Worm (Caenorhabditis elegans) whole organism, L1 larva: Measurements from ENCODE around the gene nspc-5.
A peak's percentile ranks its signal among the peaks of the same experiment; 100 is the strongest.

ENCODE experiments used
- C34B4.2 ChIP-seq: sonication (generic microtip); optimal IDR thresholded peaks from 2 replicates; lab custom pipeline; 2017; ENCODE audit warnings: mild to moderate bottlenecking, missing genetic modification characterization, missing compliant biosample characterization
- F16B12.6 ChIP-seq: fragments of 150-350 bp; optimal IDR thresholded peaks from 2 replicates; lab custom pipeline; 2014; ENCODE audit warnings: missing biosample characterization, missing genetic modification characterization
- Y116A8C.19 ChIP-seq: sonication (generic microtip); optimal IDR thresholded peaks from 2 replicates; lab custom pipeline; 2016; ENCODE audit warnings: missing compliant biosample characterization, missing genetic modification characterization, borderline replicate concordance
- blmp-1 ChIP-seq: fragments of 150-350 bp; optimal IDR thresholded peaks from 2 replicates; lab custom pipeline; 2014; ENCODE audit warnings: missing biosample characterization, missing genetic modification characterization
- ceh-63 ChIP-seq: fragments of 200-800 bp; sonication (Bioruptor generic); optimal IDR thresholded peaks from 2 replicates; lab custom pipeline; 2018; ENCODE audit warnings: mild to moderate bottlenecking, missing genetic modification characterization, missing compliant biosample characterization
- ceh-8 ChIP-seq: fragments of 200-800 bp; sonication (Bioruptor generic); optimal IDR thresholded peaks from 2 replicates; lab custom pipeline; 2018; ENCODE audit warnings: mild to moderate bottlenecking, missing genetic modification characterization, moderate library complexity, missing compliant biosample characterization
- ceh-88 ChIP-seq: fragments of 200-800 bp; sonication (Bioruptor generic); IDR thresholded peaks from 2 replicates; pipeline ENCODE4 v1.3.6; 2022; ENCODE audit warnings: missing genetic modification characterization, missing compliant biosample characterization
- ces-1 ChIP-seq: fragments of 150-350 bp; optimal IDR thresholded peaks from 2 replicates; lab custom pipeline; 2014; ENCODE audit warnings: missing biosample characterization, missing genetic modification reagents, missing genetic modification characterization
- egl-27 ChIP-seq, 2 experiments: fragments of 150-350 bp in 1 of 2; sonication (generic microtip); optimal IDR thresholded peaks; 3 replicates each; lab custom pipeline; 2017 to 2018; ENCODE audit warnings: missing biosample characterization in 2 of 2, missing genetic modification characterization in 2 of 2, missing genetic modification reagents in 2 of 2
- elt-3 ChIP-seq, 6 experiments: fragments of 150-350 bp in 1 of 6; sonication (generic microtip); optimal IDR thresholded peaks; 2 replicates each; lab custom pipeline; 2017 to 2018; ENCODE audit warnings: missing biosample characterization in 6 of 6, missing genetic modification characterization in 6 of 6, inconsistent platforms in 1 of 6
- fkh-4 ChIP-seq: sonication (generic microtip); optimal IDR thresholded peaks from 2 replicates; lab custom pipeline; 2016; ENCODE audit warnings: missing compliant biosample characterization, missing genetic modification characterization, borderline replicate concordance
- grh-1 ChIP-seq: fragments of 200-800 bp; sonication (Bioruptor generic); IDR thresholded peaks from 2 replicates; pipeline ENCODE4 v1.3.6; 2022; ENCODE audit warnings: missing genetic modification reagents, missing genetic modification characterization, missing compliant biosample characterization
- hlh-17 ChIP-seq: fragments of 200-800 bp; sonication (Bioruptor generic); optimal IDR thresholded peaks from 2 replicates; lab custom pipeline; 2018; ENCODE audit warnings: missing genetic modification characterization, mild to moderate bottlenecking, missing compliant biosample characterization, moderate library complexity, borderline replicate concordance
- hlh-4 ChIP-seq: sonication (generic microtip); optimal IDR thresholded peaks from 2 replicates; lab custom pipeline; 2016; ENCODE audit warnings: mild to moderate bottlenecking, missing genetic modification characterization, missing compliant biosample characterization
- hpl-2 ChIP-seq: fragments of 150-350 bp; optimal IDR thresholded peaks from 2 replicates; lab custom pipeline; 2014; ENCODE audit warnings: missing biosample characterization, missing genetic modification reagents, missing genetic modification characterization
- irx-1 ChIP-seq: sonication (generic microtip); optimal IDR thresholded peaks from 2 replicates; lab custom pipeline; 2016; ENCODE audit warnings: missing genetic modification characterization, missing compliant biosample characterization
- lin-13 ChIP-seq: fragments of 150-350 bp; optimal IDR thresholded peaks from 2 replicates; lab custom pipeline; 2014; ENCODE audit warnings: missing biosample characterization, missing genetic modification reagents, missing genetic modification characterization
- lin-14 ChIP-seq: fragments of 200-800 bp; sonication (Bioruptor generic); optimal IDR thresholded peaks from 2 replicates; lab custom pipeline; 2018; ENCODE audit warnings: mild to moderate bottlenecking, missing genetic modification characterization, moderate library complexity, missing compliant biosample characterization
- lin-15B ChIP-seq: fragments of 150-350 bp; sonication (generic microtip); optimal IDR thresholded peaks from 3 replicates; lab custom pipeline; 2014; ENCODE audit warnings: missing biosample characterization, missing genetic modification characterization
- lin-39 ChIP-seq: fragments of 150-350 bp; optimal IDR thresholded peaks from 2 replicates; lab custom pipeline; 2014; ENCODE audit warnings: missing biosample characterization, missing genetic modification reagents, missing genetic modification characterization
- mab-9 ChIP-seq: fragments of 200-800 bp; sonication (Bioruptor generic); IDR thresholded peaks from 2 replicates; pipeline ENCODE4 v1.3.6; 2022; ENCODE audit warnings: missing genetic modification reagents, missing genetic modification characterization, missing compliant biosample characterization
- mef-2 ChIP-seq: fragments of 150-350 bp; optimal IDR thresholded peaks from 2 replicates; lab custom pipeline; 2014; ENCODE audit warnings: missing biosample characterization, missing genetic modification characterization
- mep-1 ChIP-seq: fragments of 150-350 bp; optimal IDR thresholded peaks from 2 replicates; lab custom pipeline; 2014; ENCODE audit warnings: missing biosample characterization, missing genetic modification characterization
- nhr-11 ChIP-seq: fragments of 150-350 bp; optimal IDR thresholded peaks from 2 replicates; lab custom pipeline; 2014; ENCODE audit warnings: missing biosample characterization, missing genetic modification characterization
- nhr-19 ChIP-seq: fragments of 200-800 bp; sonication (Bioruptor generic); conservative IDR thresholded peaks from 2 replicates; pipeline ENCODE4 v1.3.6; 2022; ENCODE audit warnings: missing genetic modification characterization, missing compliant biosample characterization
- nhr-20 ChIP-seq: sonication (generic microtip); optimal IDR thresholded peaks from 2 replicates; lab custom pipeline; 2016; ENCODE audit warnings: mild to moderate bottlenecking, missing genetic modification characterization, missing compliant biosample characterization
- nhr-237 ChIP-seq: fragments of 150-350 bp; optimal IDR thresholded peaks from 2 replicates; lab custom pipeline; 2014; ENCODE audit warnings: missing biosample characterization, missing genetic modification characterization
- nhr-47 ChIP-seq: sonication (generic microtip); optimal IDR thresholded peaks from 2 replicates; lab custom pipeline; 2016; ENCODE audit warnings: mild to moderate bottlenecking, missing genetic modification characterization, moderate library complexity, missing compliant biosample characterization
- nhr-71 ChIP-seq: sonication (generic microtip); optimal IDR thresholded peaks from 2 replicates; lab custom pipeline; 2016; ENCODE audit warnings: mild to moderate bottlenecking, missing genetic modification characterization, moderate library complexity, missing compliant biosample characterization
- nhr-76 ChIP-seq: sonication (generic microtip); optimal IDR thresholded peaks from 2 replicates; lab custom pipeline; 2017; ENCODE audit warnings: missing biosample characterization, missing genetic modification characterization
- nhr-77 ChIP-seq: fragments of 150-350 bp; optimal IDR thresholded peaks from 2 replicates; lab custom pipeline; 2014; ENCODE audit warnings: missing biosample characterization, missing genetic modification characterization
- nhr-85 ChIP-seq: sonication (generic microtip); peaks from one replicate; lab custom pipeline; 2016; ENCODE audit warnings: missing genetic modification characterization, inconsistent platforms, missing compliant biosample characterization
- pag-3 ChIP-seq: sonication (generic microtip); optimal IDR thresholded peaks from 2 replicates; lab custom pipeline; 2017; ENCODE audit warnings: missing genetic modification characterization, mild to moderate bottlenecking, missing compliant biosample characterization, antibody characterized with exemption, borderline replicate concordance; ENCODE audit not compliant: insufficient read depth
- pqm-1 ChIP-seq: sonication (generic microtip); optimal IDR thresholded peaks from 3 replicates; lab custom pipeline; 2017; ENCODE audit warnings: missing biosample characterization, missing genetic modification characterization
- rnt-1 ChIP-seq: sonication (generic microtip); optimal IDR thresholded peaks from 2 replicates; lab custom pipeline; 2016; ENCODE audit warnings: mild to moderate bottlenecking, missing genetic modification characterization, moderate library complexity, missing compliant biosample characterization
- snu-23 ChIP-seq: sonication (generic microtip); optimal IDR thresholded peaks from 2 replicates; lab custom pipeline; 2016; ENCODE audit warnings: missing genetic modification characterization, missing compliant biosample characterization
- sup-37 ChIP-seq: fragments of 200-800 bp; sonication (Bioruptor generic); optimal IDR thresholded peaks from 2 replicates; lab custom pipeline; 2018; ENCODE audit warnings: mild to moderate bottlenecking, missing genetic modification characterization, missing compliant biosample characterization
- swsn-7 ChIP-seq: sonication (generic microtip); optimal IDR thresholded peaks from 2 replicates; lab custom pipeline; 2016; ENCODE audit warnings: missing genetic modification characterization, missing compliant biosample characterization
- unc-62 ChIP-seq: fragments of 150-350 bp; optimal IDR thresholded peaks from 2 replicates; lab custom pipeline; 2014; ENCODE audit warnings: missing biosample characterization, missing genetic modification reagents, missing genetic modification characterization
- vab-15 ChIP-seq: sonication (generic microtip); optimal IDR thresholded peaks from 2 replicates; lab custom pipeline; 2017; ENCODE audit warnings: missing genotype, mild to moderate bottlenecking, missing genetic modification characterization, missing compliant biosample characterization
- xbp-1 ChIP-seq: sonication (generic microtip); optimal IDR thresholded peaks from 2 replicates; lab custom pipeline; 2016; ENCODE audit warnings: missing genetic modification characterization, missing compliant biosample characterization
- zip-4 ChIP-seq: fragments of 200-800 bp; sonication (Bioruptor generic); optimal IDR thresholded peaks from 2 replicates; lab custom pipeline; 2018; ENCODE audit warnings: mild to moderate bottlenecking, missing genetic modification characterization, moderate library complexity, missing compliant biosample characterization
- ztf-4 ChIP-seq: fragments of 150-350 bp; optimal IDR thresholded peaks from 2 replicates; lab custom pipeline; 2014; ENCODE audit warnings: missing biosample characterization, missing genetic modification characterization

nspc-5 gene

ce11 chrX:8582767-8583360 is 44.3 kb downstream of the nspc-5 start:
- TF ChIP-seq nhr-19 (GFP tag; lab: Robert Waterston, UW): 0 out of 2 replicates have a peak, but pooled peaks have one; percentile 19
- no peak for TF ChIP-seq lin-39
- TF ChIP-seq hlh-4 (tag; lab: Kevin White, UChicago): peak; percentile 86
- TF ChIP-seq nhr-85 (tag; lab: Kevin White, UChicago): peak; percentile 55
- TF ChIP-seq ceh-88: no peak
- TF ChIP-seq blmp-1 (tag; lab: Kevin White, UChicago): peak; percentile 90
- peak; percentile 36 for TF ChIP-seq lin-14 (GFP tag; lab: Kevin White, UChicago)
- no peak for TF ChIP-seq F16B12.6
- peak; percentile 41 for TF ChIP-seq nhr-20 (tag; lab: Kevin White, UChicago)
- TF ChIP-seq nhr-71 (tag; lab: Kevin White, UChicago): peak; percentile 43
- peak; percentile 33 for TF ChIP-seq nhr-47

ce11 chrX:8584825-8585384 is 46.4 kb downstream of the nspc-5 start:
- TF ChIP-seq snu-23 (GFP tag; lab: Kevin White, UChicago) (peak; percentile 32), mab-9 (no peak), ceh-63 (GFP tag; lab: Kevin White, UChicago) (no peak), hpl-2 (GFP tag; lab: Kevin White, UChicago) (no peak), nhr-11 (tag; lab: Kevin White, UChicago) (no peak), C34B4.2 (no peak), pqm-1 (tag; lab: Kevin White, UChicago) (no peak), swsn-7 (tag; lab: Kevin White, UChicago) (no peak), xbp-1 (no peak), lin-14 (GFP tag; lab: Kevin White, UChicago) (peak; percentile 62), ztf-4 (tag; lab: Kevin White, UChicago) (no peak), nhr-76 (tag; lab: Kevin White, UChicago) (no peak), zip-4 (GFP tag; lab: Kevin White, UChicago) (no peak), egl-27 (tag; optimal IDR thresholded peaks at IDR 0.05; lab: Kevin White, UChicago) (no peak), lin-15B (tag; lab: Kevin White, UChicago) (no peak), nhr-19 (GFP tag; lab: Robert Waterston, UW) (0 out of 2 replicates have a peak, but pooled peaks have one; percentile 2), fkh-4 (tag; lab: Kevin White, UChicago) (no peak), nhr-20 (tag; lab: Kevin White, UChicago) (peak; percentile 21), elt-3 (tag; optimal IDR thresholded peaks at IDR 0.05; lab: Kevin White, UChicago) (peak in 1 of 6 experiments; percentile 19), mef-2 (tag; lab: Kevin White, UChicago) (no peak), hlh-4 (tag; lab: Kevin White, UChicago) (no peak), lin-39 (no peak), nhr-85 (tag; lab: Kevin White, UChicago) (peak; percentile 90), unc-62 (GFP tag; lab: Kevin White, UChicago) (no peak), mep-1 (tag; lab: Kevin White, UChicago) (peak; percentile 36), nhr-71 (tag; lab: Kevin White, UChicago) (peak; percentile 13), nhr-47 (no peak), grh-1 (GFP tag; lab: Robert Waterston, UW) (no peak), nhr-237 (tag; lab: Kevin White, UChicago) (no peak), sup-37 (GFP tag; lab: Kevin White, UChicago) (no peak), pag-3 (tag; lab: Kevin White, UChicago) (no peak), lin-13 (GFP tag; lab: Kevin White, UChicago) (no peak), ces-1 (GFP tag; lab: Kevin White, UChicago) (no peak), irx-1 (tag; lab: Kevin White, UChicago) (no peak), Y116A8C.19 (tag; lab: Kevin White, UChicago) (no peak), hlh-17 (no peak), ceh-8 (GFP tag; lab: Kevin White, UChicago) (no peak), nhr-77 (tag; lab: Kevin White, UChicago) (no peak), vab-15 (tag; lab: Kevin White, UChicago) (no peak), rnt-1 (tag; lab: Kevin White, UChicago) (peak; percentile 13)
